Fruit fly (Drosophila melanogaster): ENCODE measurements around the gene CG17249.

DNA sequence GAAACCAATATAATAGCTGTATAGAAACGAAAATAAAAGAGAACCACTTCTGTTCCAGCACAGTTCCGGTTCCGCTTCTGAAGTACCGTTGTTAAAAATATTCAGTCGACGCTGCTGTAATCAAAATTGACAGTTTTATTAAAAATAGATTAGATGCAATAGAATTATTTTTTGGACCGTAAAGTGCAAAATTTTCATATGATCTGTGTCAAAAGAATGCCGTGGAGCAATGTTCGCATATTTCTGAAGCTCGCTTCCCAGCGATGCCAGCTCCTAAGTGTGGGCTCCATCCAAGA is 44.5 kb downstream of the CG17249 start, which contains the start of the genes CG18170 and CG33791:
- TF ChIP-seq usp (GFP tag; optimal IDR thresholded peaks at IDR 0.05): no peak
- no peak for TF ChIP-seq pan (optimal IDR thresholded peaks at IDR 0.05)
